Fruit fly (Drosophila melanogaster) whole organism, prepupa: ENCODE data around the gene Rsph9.
A peak's percentile ranks its signal among the peaks of the same experiment; 100 is the strongest.

Source experiments
- Blimp-1 ChIP-seq: fragments of 200-800 bp; sonication (Bioruptor generic); optimal IDR thresholded peaks from 3 replicates; lab custom pipeline; 2017; ENCODE audit warnings: missing biosample characterization, missing genetic modification characterization, mild to moderate bottlenecking, moderate library complexity, missing genetic modification reagents
- CG10631 ChIP-seq: fragments of 200-800 bp; sonication (Bioruptor generic); optimal IDR thresholded peaks from 2 replicates; lab custom pipeline; 2016; ENCODE audit warnings: missing biosample characterization, missing genetic modification characterization
- CG10669 ChIP-seq: fragments of 200-800 bp; sonication (Bioruptor generic); optimal IDR thresholded peaks from 3 replicates; lab custom pipeline; 2018; ENCODE audit warnings: missing biosample characterization, mild to moderate bottlenecking, missing genetic modification characterization, moderate library complexity
- CG11294 ChIP-seq: fragments of 200-800 bp; sonication (Bioruptor generic); IDR thresholded peaks from 2 replicates; pipeline ENCODE4 v1.3.6; 2022; ENCODE audit warnings: missing biosample characterization, missing genetic modification characterization
- CG11762 ChIP-seq: fragments of 200-800 bp; sonication (Bioruptor generic); optimal IDR thresholded peaks from 3 replicates; lab custom pipeline; 2016; ENCODE audit warnings: missing biosample characterization, missing genetic modification characterization; ENCODE audit not compliant: insufficient read depth
- CG11902 ChIP-seq: fragments of 200-800 bp; sonication (Bioruptor generic); optimal IDR thresholded peaks from 3 replicates; lab custom pipeline; 2016; ENCODE audit warnings: missing biosample characterization, missing genetic modification characterization
- CG15336 ChIP-seq: fragments of 200-800 bp; sonication (Bioruptor generic); IDR thresholded peaks from 2 replicates; pipeline ENCODE4 v1.3.6; 2022; ENCODE audit warnings: missing biosample characterization, missing genetic modification characterization
- CG1621 ChIP-seq: fragments of 200-800 bp; sonication (Bioruptor generic); optimal IDR thresholded peaks from 3 replicates; lab custom pipeline; 2018; ENCODE audit warnings: missing biosample characterization, mild to moderate bottlenecking, missing genetic modification characterization
- CG16779 ChIP-seq: fragments of 200-800 bp; sonication (Bioruptor generic); optimal IDR thresholded peaks from 3 replicates; lab custom pipeline; 2017; ENCODE audit warnings: missing biosample characterization, mild to moderate bottlenecking, missing genetic modification characterization
- CG3032 ChIP-seq: fragments of 200-800 bp; optimal IDR thresholded peaks from 2 replicates; lab custom pipeline; 2019; ENCODE audit warnings: missing biosample characterization, mild to moderate bottlenecking, missing genetic modification characterization, moderate library complexity
- CG32006 ChIP-seq: fragments of 200-800 bp; sonication (Bioruptor generic); optimal IDR thresholded peaks from 3 replicates; lab custom pipeline; 2017; ENCODE audit warnings: missing biosample characterization, mild to moderate bottlenecking, missing genetic modification characterization
- CG34406 ChIP-seq: fragments of 200-800 bp; sonication (Bioruptor generic); optimal IDR thresholded peaks from 3 replicates; lab custom pipeline; 2016; ENCODE audit warnings: missing biosample characterization, missing genetic modification characterization
- CG4318 ChIP-seq: fragments of 200-800 bp; sonication (Bioruptor generic); optimal IDR thresholded peaks from 3 replicates; lab custom pipeline; 2017; ENCODE audit warnings: missing biosample characterization, mild to moderate bottlenecking, missing genetic modification characterization
- CG6163 ChIP-seq: fragments of 200-800 bp; sonication (Bioruptor generic); IDR thresholded peaks from 3 replicates; pipeline ENCODE4 v1.3.6; 2022; ENCODE audit warnings: missing biosample characterization, missing genetic modification characterization
- CG6276 ChIP-seq: fragments of 200-800 bp; sonication (Bioruptor generic); optimal IDR thresholded peaks from 2 replicates; lab custom pipeline; 2017; ENCODE audit warnings: missing biosample characterization, mild to moderate bottlenecking, missing genetic modification characterization
- CG6808 ChIP-seq: fragments of 200-800 bp; sonication (Bioruptor generic); optimal IDR thresholded peaks from 3 replicates; lab custom pipeline; 2017; ENCODE audit warnings: missing biosample characterization, missing genetic modification characterization, mild to moderate bottlenecking, moderate library complexity, missing genetic modification reagents
- CG7368 ChIP-seq: fragments of 200-800 bp; sonication (Bioruptor generic); optimal IDR thresholded peaks from 3 replicates; lab custom pipeline; 2016; ENCODE audit warnings: missing biosample characterization, missing genetic modification characterization
- CG8119 ChIP-seq: fragments of 200-800 bp; sonication (Bioruptor generic); IDR thresholded peaks from 3 replicates; pipeline ENCODE4 v1.3.6; 2022; ENCODE audit warnings: missing biosample characterization, missing genetic modification characterization
- CG8319 ChIP-seq: fragments of 200-800 bp; sonication (Bioruptor generic); optimal IDR thresholded peaks from 3 replicates; lab custom pipeline; 2016; ENCODE audit warnings: missing biosample characterization, missing genetic modification characterization
- CG8632 ChIP-seq: fragments of 200-800 bp; sonication (Bioruptor generic); optimal IDR thresholded peaks from 3 replicates; lab custom pipeline; 2016; ENCODE audit warnings: missing biosample characterization, missing genetic modification characterization
- CG9139 ChIP-seq: fragments of 200-800 bp; sonication (Bioruptor generic); optimal IDR thresholded peaks from 3 replicates; lab custom pipeline; 2017; ENCODE audit warnings: missing biosample characterization, mild to moderate bottlenecking, missing genetic modification characterization
- Eip75B ChIP-seq: fragments of 200-800 bp; sonication (Bioruptor generic); optimal IDR thresholded peaks from 3 replicates; lab custom pipeline; 2016; ENCODE audit warnings: missing biosample characterization, missing genetic modification characterization
- Eip78C ChIP-seq: fragments of 200-800 bp; sonication (Bioruptor generic); peaks from one replicate; lab custom pipeline; 2016; ENCODE audit warnings: missing biosample characterization, missing genetic modification characterization
- Ets21C ChIP-seq: fragments of 200-800 bp; sonication (Bioruptor generic); optimal IDR thresholded peaks from 3 replicates; lab custom pipeline; 2016; ENCODE audit warnings: missing biosample characterization, missing genetic modification characterization
- Ets96B ChIP-seq: fragments of 200-800 bp; optimal IDR thresholded peaks from 2 replicates; lab custom pipeline; 2019; ENCODE audit warnings: missing biosample characterization, mild to moderate bottlenecking, missing genetic modification characterization, moderate library complexity
- Gug ChIP-seq: fragments of 200-800 bp; sonication (Bioruptor generic); IDR thresholded peaks from 2 replicates; pipeline ENCODE4 v1.3.6; 2022; ENCODE audit warnings: missing biosample characterization, missing genetic modification characterization
- Hr38 ChIP-seq: sonication (Bioruptor generic); optimal IDR thresholded peaks from 2 replicates; lab custom pipeline; 2016; ENCODE audit warnings: missing biosample characterization, missing genetic modification characterization
- Hr4 ChIP-seq: fragments of 200-800 bp; sonication (Bioruptor generic); optimal IDR thresholded peaks from 3 replicates; lab custom pipeline; 2016; ENCODE audit warnings: missing biosample characterization, missing genetic modification characterization
- Lpt ChIP-seq: fragments of 200-800 bp; sonication (Bioruptor generic); optimal IDR thresholded peaks from 3 replicates; lab custom pipeline; 2016; ENCODE audit warnings: missing biosample characterization, missing genetic modification characterization
- Met ChIP-seq: fragments of 200-800 bp; sonication (Bioruptor generic); optimal IDR thresholded peaks from 3 replicates; lab custom pipeline; 2016; ENCODE audit warnings: missing biosample characterization, missing genetic modification characterization
- OdsH ChIP-seq: fragments of 200-800 bp; sonication (Bioruptor generic); optimal IDR thresholded peaks from 3 replicates; lab custom pipeline; 2016; ENCODE audit warnings: missing biosample characterization, missing genetic modification characterization
- Sox102F ChIP-seq: fragments of 200-800 bp; sonication (Bioruptor generic); optimal IDR thresholded peaks from 2 replicates; lab custom pipeline; 2016; ENCODE audit warnings: missing biosample characterization, mild to moderate bottlenecking, missing genetic modification characterization
- Sox14 ChIP-seq: fragments of 200-800 bp; sonication (Bioruptor generic); optimal IDR thresholded peaks from 3 replicates; lab custom pipeline; 2016; ENCODE audit warnings: missing biosample characterization, missing genetic modification characterization
- Sox15 ChIP-seq: fragments of 200-800 bp; sonication (Bioruptor generic); optimal IDR thresholded peaks from 3 replicates; lab custom pipeline; 2016; ENCODE audit warnings: missing biosample characterization, missing genetic modification characterization
- achi ChIP-seq: fragments of 200-800 bp; sonication (Bioruptor generic); optimal IDR thresholded peaks from 3 replicates; lab custom pipeline; 2016; ENCODE audit warnings: missing biosample characterization, missing genetic modification characterization
- acj6 ChIP-seq: fragments of 200-800 bp; sonication (Bioruptor generic); optimal IDR thresholded peaks from 3 replicates; lab custom pipeline; 2016; ENCODE audit warnings: missing biosample characterization, missing genetic modification characterization
- dac ChIP-seq: fragments of 200-800 bp; sonication (Bioruptor generic); optimal IDR thresholded peaks from 2 replicates; lab custom pipeline; 2017; ENCODE audit warnings: missing biosample characterization, mild to moderate bottlenecking, missing genetic modification characterization
- eg ChIP-seq: fragments of 200-800 bp; sonication (Bioruptor generic); IDR thresholded peaks from 3 replicates; pipeline ENCODE4 v1.3.6; 2022; ENCODE audit warnings: missing biosample characterization, missing genetic modification characterization
- esn ChIP-seq: fragments of 200-800 bp; sonication (Bioruptor generic); optimal IDR thresholded peaks from 2 replicates; lab custom pipeline; 2016; ENCODE audit warnings: missing biosample characterization, mild to moderate bottlenecking, missing genetic modification characterization, moderate library complexity
- fd59A ChIP-seq: fragments of 200-800 bp; sonication (Bioruptor generic); optimal IDR thresholded peaks from 2 replicates; lab custom pipeline; 2017; ENCODE audit warnings: missing biosample characterization, mild to moderate bottlenecking, missing genetic modification characterization, missing genetic modification reagents
- fd85E ChIP-seq: fragments of 200-800 bp; sonication (Bioruptor generic); optimal IDR thresholded peaks from 3 replicates; lab custom pipeline; 2016; ENCODE audit warnings: missing biosample characterization, missing genetic modification characterization
- fkh ChIP-seq: fragments of 200-800 bp; sonication (Bioruptor generic); optimal IDR thresholded peaks from 3 replicates; lab custom pipeline; 2017; ENCODE audit warnings: missing biosample characterization, mild to moderate bottlenecking, missing genetic modification characterization, moderate library complexity
- lz ChIP-seq: fragments of 200-800 bp; sonication (Bioruptor generic); optimal IDR thresholded peaks from 3 replicates; lab custom pipeline; 2016; ENCODE audit warnings: missing biosample characterization, missing genetic modification characterization
- pdm3 ChIP-seq: fragments of 200-800 bp; sonication (Bioruptor generic); optimal IDR thresholded peaks from 3 replicates; lab custom pipeline; 2016; ENCODE audit warnings: missing biosample characterization, missing genetic modification characterization
- spab ChIP-seq: fragments of 200-800 bp; sonication (Bioruptor generic); optimal IDR thresholded peaks from 2 replicates; lab custom pipeline; 2017; ENCODE audit warnings: missing biosample characterization, mild to moderate bottlenecking, missing genetic modification characterization, missing genetic modification reagents
- svp ChIP-seq: fragments of 200-800 bp; sonication (Bioruptor generic); peaks from one replicate; lab custom pipeline; 2016; ENCODE audit warnings: missing biosample characterization, missing genetic modification characterization
- vri ChIP-seq: fragments of 200-800 bp; sonication (Bioruptor generic); optimal IDR thresholded peaks from 3 replicates; lab custom pipeline; 2016; ENCODE audit warnings: missing biosample characterization, mild to moderate bottlenecking, missing genetic modification characterization

Gene Rsph9

DNA sequence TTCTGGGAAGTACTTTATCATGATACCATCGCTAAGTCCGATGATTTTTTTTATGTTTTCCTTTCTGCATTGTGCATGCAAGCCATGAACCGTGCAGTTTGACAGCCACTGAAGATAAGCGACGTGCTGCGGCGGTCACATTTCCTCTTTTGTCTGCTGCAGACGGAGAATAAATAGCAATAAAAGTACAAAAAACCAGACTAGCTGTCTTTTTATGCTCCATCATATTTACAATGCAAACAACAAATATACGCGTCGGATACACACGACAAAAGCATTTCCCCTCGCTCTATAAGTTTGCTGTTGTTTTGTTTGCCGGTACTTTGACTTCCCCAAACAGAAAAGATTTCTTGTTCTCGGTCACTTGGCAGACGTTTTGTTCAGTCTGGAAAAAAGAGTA lies 32.6 kb downstream of the Rsph9 start (continued):
- peak; percentile 26 for TF ChIP-seq Eip75B (GFP tag; lab: Kevin White, UChicago)
- TF ChIP-seq Ets21C = no peak
- no peak for TF ChIP-seq achi (GFP tag; lab: Kevin White, UChicago)
- no peak for TF ChIP-seq esn (GFP tag; lab: Kevin White, UChicago)
- TF ChIP-seq CG6276 (GFP tag; lab: Kevin White, UChicago) = peak; percentile 29
- TF ChIP-seq vri (GFP tag; lab: Kevin White, UChicago) = no peak
- no peak for TF ChIP-seq acj6 (GFP tag; lab: Kevin White, UChicago)
- no peak for TF ChIP-seq lz (GFP tag; lab: Kevin White, UChicago)
- peak; percentile 63 for TF ChIP-seq CG9139 (GFP tag; lab: Kevin White, UChicago)
- TF ChIP-seq pdm3 (GFP tag; lab: Kevin White, UChicago) = peak; percentile 4
- TF ChIP-seq Hr4 (GFP tag; lab: Kevin White, UChicago) = no peak
- no peak for TF ChIP-seq fd85E (GFP tag; lab: Kevin White, UChicago)
- TF ChIP-seq CG10669 (GFP tag; lab: Kevin White, UChicago) = peak; percentile 50
- no peak for TF ChIP-seq Gug
- TF ChIP-seq CG8119 (GFP tag; lab: Robert Waterston, UW) = 0 out of 3 replicates have a peak, but pooled peaks have one; percentile 22
- no peak for TF ChIP-seq Blimp-1 (GFP tag; lab: Kevin White, UChicago)
- TF ChIP-seq CG1621 = peak; percentile 74
- peak; percentile 53 for TF ChIP-seq CG10631
- TF ChIP-seq fd59A (GFP tag; lab: Kevin White, UChicago) = peak; percentile 22
- TF ChIP-seq spab (GFP tag; lab: Kevin White, UChicago) = peak; percentile 64
- peak; percentile 37 for TF ChIP-seq Ets96B (tag; lab: Kevin White, UChicago)
- TF ChIP-seq CG11294 (GFP tag; lab: Robert Waterston, UW) = no peak

DNA sequence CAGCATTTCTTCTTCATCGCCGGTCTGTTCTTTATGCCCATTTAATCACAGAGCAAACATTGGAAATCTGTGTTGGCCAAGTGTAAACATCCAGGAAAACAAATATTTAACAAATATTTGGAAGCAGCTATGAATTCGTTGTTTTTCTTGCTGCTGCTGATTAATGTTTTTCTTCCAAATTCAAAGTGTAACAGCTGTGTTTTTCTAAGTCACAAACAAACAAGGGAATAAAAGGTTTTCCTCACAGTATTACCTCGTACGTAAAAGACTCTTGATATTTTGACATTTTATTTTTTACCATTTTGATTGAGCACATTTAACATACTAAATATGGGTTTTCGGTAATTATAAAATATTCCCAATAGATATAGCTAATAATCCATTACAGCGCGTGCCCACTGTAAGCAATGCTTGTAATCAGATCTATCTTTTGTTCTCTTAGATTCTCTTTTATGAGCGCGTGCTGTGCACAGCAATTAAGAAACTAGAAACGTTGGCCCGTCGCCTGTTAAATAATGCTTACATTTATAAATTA lies 33.6 kb downstream of the Rsph9 start:
- TF ChIP-seq CG4318 (GFP tag; lab: Kevin White, UChicago) = peak; percentile 77
- TF ChIP-seq svp (GFP tag; lab: Kevin White, UChicago) = peak; percentile 90
- TF ChIP-seq Gug = peak; percentile 87
- peak; percentile 64 for TF ChIP-seq CG34406
- no peak for TF ChIP-seq CG9139 (GFP tag; lab: Kevin White, UChicago)
- peak; percentile 90 for TF ChIP-seq CG6163 (GFP tag; lab: Robert Waterston, UW)
- peak; percentile 53 for TF ChIP-seq CG7368 (GFP tag; lab: Kevin White, UChicago)
- TF ChIP-seq CG11294 (GFP tag; lab: Robert Waterston, UW) = peak; percentile 84
- TF ChIP-seq Eip75B (GFP tag; lab: Kevin White, UChicago) = peak; percentile 71
- TF ChIP-seq CG16779 (tag; lab: Kevin White, UChicago) = peak; percentile 10
- TF ChIP-seq achi (GFP tag; lab: Kevin White, UChicago) = peak; percentile 81
- peak; percentile 71 for TF ChIP-seq Met (GFP tag; lab: Kevin White, UChicago)
- TF ChIP-seq Sox15 (GFP tag; lab: Kevin White, UChicago) = peak; percentile 36
- TF ChIP-seq CG8319 = peak; percentile 54
- peak; percentile 83 for TF ChIP-seq pdm3 (GFP tag; lab: Kevin White, UChicago)
- TF ChIP-seq acj6 (GFP tag; lab: Kevin White, UChicago) = peak; percentile 79
- peak; percentile 87 for TF ChIP-seq Hr4 (GFP tag; lab: Kevin White, UChicago)
- TF ChIP-seq dac (GFP tag; lab: Kevin White, UChicago) = peak; percentile 46
- TF ChIP-seq CG1621 = peak; percentile 58
- peak; percentile 74 for TF ChIP-seq CG6276 (GFP tag; lab: Kevin White, UChicago)
- TF ChIP-seq Sox14 (GFP tag; lab: Kevin White, UChicago) = peak; percentile 86
- peak; percentile 47 for TF ChIP-seq Ets21C
- TF ChIP-seq CG8632 (GFP tag; lab: Kevin White, UChicago) = peak; percentile 65
- peak; percentile 59 for TF ChIP-seq Lpt (GFP tag; lab: Kevin White, UChicago)
- peak; percentile 62 for TF ChIP-seq Ets96B (tag; lab: Kevin White, UChicago)
- peak; percentile 81 for TF ChIP-seq CG32006 (GFP tag; lab: Kevin White, UChicago)
- no peak for TF ChIP-seq Hr38 (GFP tag; lab: Kevin White, UChicago)
- TF ChIP-seq Sox102F (GFP tag; lab: Kevin White, UChicago) = peak; percentile 50
- peak; percentile 51 for TF ChIP-seq CG11902 (GFP tag; lab: Kevin White, UChicago)
- TF ChIP-seq lz (GFP tag; lab: Kevin White, UChicago) = peak; percentile 71
- peak; percentile 89 for TF ChIP-seq Eip78C (GFP tag; lab: Kevin White, UChicago)
- peak; percentile 93 for TF ChIP-seq eg
- TF ChIP-seq CG6808 (GFP tag; lab: Kevin White, UChicago) = peak; percentile 60
- peak; percentile 47 for TF ChIP-seq vri (GFP tag; lab: Kevin White, UChicago)
- TF ChIP-seq CG11762 (GFP tag; lab: Kevin White, UChicago) = peak; percentile 51
- TF ChIP-seq OdsH (GFP tag; lab: Kevin White, UChicago) = peak; percentile 80
- peak; percentile 48 for TF ChIP-seq fd85E (GFP tag; lab: Kevin White, UChicago)
- TF ChIP-seq fkh (GFP tag; lab: Kevin White, UChicago) = peak; percentile 100
- peak; percentile 83 for TF ChIP-seq CG15336 (GFP tag; lab: Robert Waterston, UW)
- peak; percentile 66 for TF ChIP-seq CG3032
- TF ChIP-seq spab (GFP tag; lab: Kevin White, UChicago) = peak; percentile 42
